Worm (Caenorhabditis elegans) whole organism, L4 larva: Measurements from ENCODE around the gene gskl-1.

Experiments used
- F10B5.3 ChIP-seq: sonication (generic microtip); optimal IDR thresholded peaks from 2 replicates; lab custom pipeline; 2016; ENCODE audit warnings: mild to moderate bottlenecking, missing genetic modification characterization, missing compliant biosample characterization
- F37D6.2 ChIP-seq: sonication (generic microtip); optimal IDR thresholded peaks from 2 replicates; lab custom pipeline; 2016; ENCODE audit warnings: mild to moderate bottlenecking, missing genetic modification characterization, missing compliant biosample characterization
- F49E8.2 ChIP-seq: sonication (generic microtip); optimal IDR thresholded peaks from 2 replicates; lab custom pipeline; 2016; ENCODE audit warnings: missing compliant biosample characterization, mild to moderate bottlenecking, missing genetic modification characterization, borderline replicate concordance
- T20F7.1 ChIP-seq: fragments of 200-800 bp; sonication (Bioruptor generic); optimal IDR thresholded peaks from 2 replicates; lab custom pipeline; 2018; ENCODE audit warnings: mild to moderate bottlenecking, missing genetic modification characterization, missing compliant biosample characterization
- Y105C5A.15 ChIP-seq: fragments of 200-800 bp; sonication (Bioruptor generic); IDR thresholded peaks from 2 replicates; pipeline ENCODE4 v1.3.6; 2022; ENCODE audit warnings: missing genetic modification characterization, missing compliant biosample characterization
- aha-1 ChIP-seq: fragments of 150-350 bp; peaks from one replicate; lab custom pipeline; 2014; ENCODE audit warnings: missing biosample characterization, missing genetic modification characterization
- aly-2 ChIP-seq: sonication (generic microtip); optimal IDR thresholded peaks from 2 replicates; lab custom pipeline; 2018; ENCODE audit warnings: missing biosample characterization, missing genetic modification characterization
- ama-1 ChIP-seq: fragments of 150-350 bp; optimal IDR thresholded peaks from 2 replicates; lab custom pipeline; 2014; ENCODE audit warnings: inconsistent platforms, mixed read lengths
- ceh-44 ChIP-seq: fragments of 200-800 bp; sonication (Bioruptor generic); IDR thresholded peaks from 2 replicates; pipeline ENCODE4 v1.3.6; 2022; ENCODE audit warnings: missing genetic modification reagents, missing genetic modification characterization, missing compliant biosample characterization
- ceh-82 ChIP-seq: sonication (generic microtip); optimal IDR thresholded peaks from 2 replicates; lab custom pipeline; 2017; ENCODE audit warnings: missing biosample characterization, missing genetic modification characterization
- ces-1 ChIP-seq: fragments of 150-350 bp; sonication (generic microtip); optimal IDR thresholded peaks from 4 replicates; lab custom pipeline; 2014; ENCODE audit warnings: missing biosample characterization, missing genetic modification reagents, missing genetic modification characterization
- cey-2 ChIP-seq: sonication (generic microtip); optimal IDR thresholded peaks from 3 replicates; lab custom pipeline; 2017; ENCODE audit warnings: missing genetic modification characterization, mild to moderate bottlenecking, missing compliant biosample characterization, antibody characterized with exemption, borderline replicate concordance; ENCODE audit not compliant: insufficient read depth
- dmd-9 ChIP-seq: fragments of 200-800 bp; sonication (Bioruptor generic); IDR thresholded peaks from 2 replicates; pipeline ENCODE4 v1.3.6; 2022; ENCODE audit warnings: missing genetic modification reagents, missing genetic modification characterization, missing compliant biosample characterization
- dpl-1 ChIP-seq: fragments of 150-350 bp; optimal IDR thresholded peaks from 2 replicates; lab custom pipeline; 2014; ENCODE audit warnings: missing biosample characterization, missing genetic modification reagents, missing genetic modification characterization
- dve-1 ChIP-seq: sonication (generic microtip); optimal IDR thresholded peaks from 2 replicates; lab custom pipeline; 2017; ENCODE audit warnings: antibody characterized with exemption, mild to moderate bottlenecking, missing genetic modification characterization, missing compliant biosample characterization; ENCODE audit not compliant: insufficient read depth
- egl-43 ChIP-seq: fragments of 200-800 bp; sonication (Bioruptor generic); IDR thresholded peaks from 2 replicates; pipeline ENCODE4 v1.3.6; 2022; ENCODE audit warnings: missing genetic modification reagents, missing genetic modification characterization, missing compliant biosample characterization
- fkh-10 ChIP-seq: fragments of 150-350 bp; optimal IDR thresholded peaks from 2 replicates; lab custom pipeline; 2014; ENCODE audit warnings: missing biosample characterization, missing genetic modification reagents, missing genetic modification characterization
- gei-8 ChIP-seq: fragments of 200-800 bp; sonication (Bioruptor generic); optimal IDR thresholded peaks from 2 replicates; lab custom pipeline; 2018; ENCODE audit warnings: mild to moderate bottlenecking, missing genetic modification characterization, missing compliant biosample characterization
- jun-1 ChIP-seq: fragments of 150-350 bp; optimal IDR thresholded peaks from 2 replicates; lab custom pipeline; 2014; ENCODE audit warnings: missing biosample characterization, missing genetic modification reagents, missing genetic modification characterization
- lin-15B ChIP-seq: fragments of 150-350 bp; sonication (generic microtip); optimal IDR thresholded peaks from 3 replicates; lab custom pipeline; 2014; ENCODE audit warnings: missing biosample characterization, missing genetic modification characterization
- lin-39 ChIP-seq: fragments of 150-350 bp; optimal IDR thresholded peaks from 2 replicates; lab custom pipeline; 2014; ENCODE audit warnings: missing biosample characterization, missing genetic modification reagents, missing genetic modification characterization
- lir-3 ChIP-seq: sonication (generic microtip); optimal IDR thresholded peaks from 2 replicates; lab custom pipeline; 2016; ENCODE audit warnings: mild to moderate bottlenecking, missing genetic modification characterization, missing compliant biosample characterization
- madf-5 ChIP-seq, 2 experiments: fragments of 200-800 bp; sonication (Bioruptor generic); IDR thresholded peaks; 2 replicates each; pipeline ENCODE4 v1.3.6; 2022; ENCODE audit warnings: missing compliant biosample characterization in 2 of 2, missing genetic modification characterization in 2 of 2
- mdl-1 ChIP-seq, 2 experiments: fragments of 150-350 bp in 1 of 2; sonication (generic microtip) in 1 of 2; optimal IDR thresholded peaks; 2 replicates each; lab custom pipeline; 2014 to 2017; ENCODE audit warnings: missing biosample characterization in 2 of 2, missing genetic modification characterization in 2 of 2
- mdt-29 ChIP-seq: fragments of 200-800 bp; sonication (Bioruptor generic); IDR thresholded peaks from 2 replicates; pipeline ENCODE4 v1.3.6; 2022; ENCODE audit warnings: missing genetic modification reagents, missing genetic modification characterization, missing compliant biosample characterization
- mes-2 ChIP-seq: sonication (generic microtip); optimal IDR thresholded peaks from 2 replicates; lab custom pipeline; 2016; ENCODE audit warnings: missing genotype, mild to moderate bottlenecking, missing genetic modification characterization, missing compliant biosample characterization; ENCODE audit not compliant: poor library complexity, severe bottlenecking
- nhr-42 ChIP-seq: fragments of 200-800 bp; sonication (Bioruptor generic); IDR thresholded peaks from 2 replicates; pipeline ENCODE4 v1.3.6; 2022; ENCODE audit warnings: missing genetic modification characterization, missing compliant biosample characterization
- nhr-48 ChIP-seq: sonication (generic microtip); optimal IDR thresholded peaks from 2 replicates; lab custom pipeline; 2016; ENCODE audit warnings: mild to moderate bottlenecking, missing genetic modification characterization, missing compliant biosample characterization
- nhr-6 ChIP-seq: fragments of 150-350 bp; optimal IDR thresholded peaks from 2 replicates; lab custom pipeline; 2014; ENCODE audit warnings: missing biosample characterization, missing genetic modification characterization
- nhr-77 ChIP-seq: fragments of 150-350 bp; optimal IDR thresholded peaks from 2 replicates; lab custom pipeline; 2014; ENCODE audit warnings: missing biosample characterization, missing genetic modification characterization
- pha-4 ChIP-seq, 2 experiments: fragments of 150-350 bp in 1 of 2; fragments of 200-800 bp in 1 of 2; sonication (Bioruptor generic) in 1 of 2; IDR thresholded peaks in 1 of 2; optimal IDR thresholded peaks in 1 of 2; 2 replicates each; pipeline versions ENCODE4 v1.3.6 to Lab custom; 2014 to 2022; ENCODE audit warnings: missing genetic modification characterization in 2 of 2, missing genetic modification reagents in 2 of 2, missing biosample characterization in 1 of 2, missing compliant biosample characterization in 1 of 2
- php-3 ChIP-seq: fragments of 200-800 bp; sonication (Bioruptor generic); IDR thresholded peaks from 2 replicates; pipeline ENCODE4 v1.3.6; 2022; ENCODE audit warnings: missing genetic modification reagents, missing genetic modification characterization, missing compliant biosample characterization
- rbr-2 ChIP-seq: sonication (generic microtip); optimal IDR thresholded peaks from 2 replicates; lab custom pipeline; 2016; ENCODE audit warnings: missing genotype, missing genetic modification characterization, missing compliant biosample characterization
- snpc-1.2 ChIP-seq: fragments of 200-800 bp; sonication (Bioruptor generic); IDR thresholded peaks from 2 replicates; pipeline ENCODE4 v1.3.6; 2022; ENCODE audit warnings: missing genetic modification reagents, missing genetic modification characterization, missing compliant biosample characterization
- spr-1 ChIP-seq: sonication (generic microtip); optimal IDR thresholded peaks from 2 replicates; lab custom pipeline; 2016; ENCODE audit warnings: mild to moderate bottlenecking, missing genetic modification characterization, missing compliant biosample characterization
- spr-3 ChIP-seq: fragments of 200-800 bp; sonication (Bioruptor generic); optimal IDR thresholded peaks from 2 replicates; lab custom pipeline; 2018; ENCODE audit warnings: mild to moderate bottlenecking, missing genetic modification characterization, missing compliant biosample characterization
- tag-97 ChIP-seq: fragments of 200-800 bp; sonication (Bioruptor generic); IDR thresholded peaks from 2 replicates; pipeline ENCODE4 v1.3.6; 2022; ENCODE audit warnings: missing genetic modification characterization, missing compliant biosample characterization
- tra-1 ChIP-seq: fragments of 200-800 bp; sonication (Bioruptor generic); IDR thresholded peaks from 2 replicates; pipeline ENCODE4 v1.3.6; 2022; ENCODE audit warnings: missing genetic modification reagents, missing genetic modification characterization, missing compliant biosample characterization
- unc-39 ChIP-seq: sonication (generic microtip); optimal IDR thresholded peaks from 2 replicates; lab custom pipeline; 2017; ENCODE audit warnings: missing biosample characterization, missing genetic modification characterization
- zag-1 ChIP-seq: fragments of 150-350 bp; optimal IDR thresholded peaks from 2 replicates; lab custom pipeline; 2014; ENCODE audit warnings: missing biosample characterization, missing genetic modification characterization
- zfp-2 ChIP-seq: sonication (generic microtip); optimal IDR thresholded peaks from 2 replicates; lab custom pipeline; 2016; ENCODE audit warnings: mild to moderate bottlenecking, missing genetic modification characterization, missing compliant biosample characterization

gskl-1 gene

ce11 chrII:10947317-10947716 lies at the start of gene gskl-1, which contains the start of gene tceb-3:
Gene gskl-1, plus strand, starts transcription at chrII:10947559.
Gene tceb-3, minus strand, starts transcription at chrII:10947417.
- TF ChIP-seq dpl-1, result no peak
- no peak for TF ChIP-seq aly-2
- TF ChIP-seq aha-1 (tag; lab: Kevin White, UChicago), result no peak
- TF ChIP-seq nhr-6 (tag; lab: Kevin White, UChicago), result no peak
- TF ChIP-seq snpc-1.2, result no peak
- TF ChIP-seq tag-97, result no peak
- TF ChIP-seq F10B5.3 (tag; lab: Kevin White, UChicago), result no peak
- TF ChIP-seq ces-1 (GFP tag; lab: Kevin White, UChicago), result no peak
- TF ChIP-seq cey-2 (tag; lab: Kevin White, UChicago), result no peak
- TF ChIP-seq mes-2 (tag; lab: Kevin White, UChicago), result no peak
- no peak for TF ChIP-seq F37D6.2
- TF ChIP-seq lir-3 (tag; lab: Kevin White, UChicago), result no peak
- no peak for TF ChIP-seq zfp-2 (tag; lab: Kevin White, UChicago)
- TF ChIP-seq mdl-1 (tag; optimal IDR thresholded peaks at IDR 0.05; lab: Kevin White, UChicago), result no peak
- TF ChIP-seq fkh-10 (GFP tag; lab: Kevin White, UChicago), result no peak
- TF ChIP-seq tra-1 (GFP tag; lab: Robert Waterston, UW), result no peak
- no peak for TF ChIP-seq zag-1 (tag; lab: Kevin White, UChicago)
- TF ChIP-seq T20F7.1 (GFP tag; lab: Kevin White, UChicago), result no peak
- no peak for TF ChIP-seq gei-8
- TF ChIP-seq lin-15B (tag; lab: Kevin White, UChicago), result no peak

- TF ChIP-seq pha-4 (GFP tag; IDR thresholded peaks at IDR 0.05; lab: Robert Waterston, UW), result no peak
- TF ChIP-seq pha-4 (tag; optimal IDR thresholded peaks at IDR 0.05; lab: Kevin White, UChicago), result no peak
- no peak for TF ChIP-seq Y105C5A.15 (GFP tag; lab: Robert Waterston, UW)
- TF ChIP-seq ceh-44 (GFP tag; lab: Robert Waterston, UW), result no peak
- TF ChIP-seq nhr-48 (tag; lab: Kevin White, UChicago), result no peak
- TF ChIP-seq spr-1, result no peak
- TF ChIP-seq aha-1 (tag; lab: Kevin White, UChicago), result no peak
- TF ChIP-seq gei-8, result no peak
- TF ChIP-seq spr-3 (GFP tag; lab: Kevin White, UChicago), result no peak
- no peak for TF ChIP-seq jun-1 (tag; lab: Kevin White, UChicago)
- TF ChIP-seq php-3 (GFP tag; lab: Robert Waterston, UW), result no peak
- TF ChIP-seq lin-39 (tag; lab: Kevin White, UChicago), result no peak
- TF ChIP-seq nhr-42 (GFP tag; lab: Robert Waterston, UW), result no peak
- TF ChIP-seq F10B5.3 (tag; lab: Kevin White, UChicago), result no peak
- TF ChIP-seq nhr-77, result no peak
- TF ChIP-seq dpl-1, result no peak
- TF ChIP-seq rbr-2, result no peak
Measured at ce11 chrII:10898998-10899397, 48.4 kb upstream of the gskl-1 start.

- no peak for TF ChIP-seq mdt-29 (GFP tag; lab: Robert Waterston, UW)
- TF ChIP-seq dmd-9 (GFP tag; lab: Robert Waterston, UW), result no peak
- TF ChIP-seq lir-3 (tag; lab: Kevin White, UChicago), result no peak
- TF ChIP-seq snpc-1.2, result no peak
- no peak for TF ChIP-seq ama-1 (lab: Kevin White, UChicago)
- TF ChIP-seq tag-97, result no peak
- no peak for TF ChIP-seq egl-43 (GFP tag; lab: Robert Waterston, UW)
- no peak for TF ChIP-seq ceh-82 (tag; lab: Kevin White, UChicago)
- no peak for TF ChIP-seq unc-39 (tag; lab: Kevin White, UChicago)
- no peak for TF ChIP-seq lin-39 (tag; lab: Kevin White, UChicago)
- TF ChIP-seq madf-5 (GFP tag; IDR thresholded peaks at IDR 0.05; lab: Robert Waterston, UW), result no peak
- TF ChIP-seq dve-1 (tag; lab: Kevin White, UChicago), result no peak
- no peak for TF ChIP-seq F49E8.2 (tag; lab: Kevin White, UChicago)
Measured at ce11 chrII:10902104-10902503, 45.3 kb upstream of the gskl-1 start, which contains the start of gene gly-1. Gene gly-1, minus strand, starts transcription at chrII:10902204.
